Worm (Caenorhabditis elegans) whole organism, young adult: Measurements from ENCODE around the gene clec-82.
A peak's percentile ranks its signal among the peaks of the same experiment; 100 is the strongest.

Experiments used
- B0261.1 ChIP-seq: sonication (generic microtip); optimal IDR thresholded peaks from 2 replicates; lab custom pipeline; 2016; ENCODE audit warnings: mild to moderate bottlenecking, missing genetic modification characterization, moderate library complexity, missing compliant biosample characterization
- B0336.3 ChIP-seq: fragments of 200-800 bp; sonication (Bioruptor generic); IDR thresholded peaks from 2 replicates; pipeline ENCODE4 v1.3.6; 2022; ENCODE audit warnings: missing genetic modification characterization, missing compliant biosample characterization
- C06A6.2 ChIP-seq: fragments of 200-800 bp; sonication (Bioruptor generic); conservative IDR thresholded peaks from 2 replicates; pipeline ENCODE4 v1.3.6; 2022; ENCODE audit warnings: missing genetic modification characterization, missing compliant biosample characterization
- D2030.7 ChIP-seq: fragments of 200-800 bp; sonication (Bioruptor generic); IDR thresholded peaks from 2 replicates; pipeline ENCODE4 v1.3.6; 2022; ENCODE audit warnings: missing genetic modification reagents, missing genetic modification characterization, missing compliant biosample characterization
- F33H1.4 ChIP-seq: fragments of 200-800 bp; sonication (Bioruptor generic); IDR thresholded peaks from 2 replicates; pipeline ENCODE4 v1.3.6; 2022; ENCODE audit warnings: missing genetic modification reagents, missing genetic modification characterization, missing compliant biosample characterization
- F39B2.1 ChIP-seq: fragments of 200-800 bp; sonication (Bioruptor generic); IDR thresholded peaks from 2 replicates; pipeline ENCODE4 v1.3.6; 2022; ENCODE audit warnings: missing genetic modification reagents, missing genetic modification characterization, missing compliant biosample characterization
- T07F8.4 ChIP-seq: sonication (generic microtip); optimal IDR thresholded peaks from 2 replicates; lab custom pipeline; 2016; ENCODE audit warnings: mild to moderate bottlenecking, missing genetic modification characterization, moderate library complexity, missing compliant biosample characterization
- Y53G8AR.9 ChIP-seq: fragments of 200-800 bp; sonication (Bioruptor generic); conservative IDR thresholded peaks from 2 replicates; pipeline ENCODE4 v1.3.6; 2022; ENCODE audit warnings: missing genetic modification reagents, missing genetic modification characterization, missing compliant biosample characterization
- Y56A3A.18 ChIP-seq: fragments of 200-800 bp; sonication (Bioruptor generic); IDR thresholded peaks from 2 replicates; pipeline ENCODE4 v1.3.6; 2022; ENCODE audit warnings: missing genetic modification reagents, missing genetic modification characterization, missing compliant biosample characterization
- Y79H2A.3 ChIP-seq: fragments of 200-800 bp; sonication (Bioruptor generic); conservative IDR thresholded peaks from 2 replicates; pipeline ENCODE4 v1.3.6; 2022; ENCODE audit warnings: missing genetic modification reagents, missing genetic modification characterization, missing compliant biosample characterization
- ama-1 ChIP-seq, 3 experiments: fragments of 150-350 bp in 1 of 3; sonication (generic microtip) in 2 of 3; optimal IDR thresholded peaks; 2 replicates each; lab custom pipeline; 2014 to 2018; ENCODE audit warnings: missing biosample characterization in 2 of 3, missing genetic modification characterization in 2 of 3, missing genetic modification reagents in 2 of 3
- athp-1 ChIP-seq: sonication (generic microtip); optimal IDR thresholded peaks from 2 replicates; lab custom pipeline; 2017; ENCODE audit warnings: mild to moderate bottlenecking, missing genetic modification characterization, missing compliant biosample characterization
- attf-3 ChIP-seq: fragments of 200-800 bp; sonication (Bioruptor generic); conservative IDR thresholded peaks from 2 replicates; pipeline ENCODE4 v1.3.6; 2022; ENCODE audit warnings: missing genetic modification reagents, missing genetic modification characterization, missing compliant biosample characterization
- ccch-3 ChIP-seq: fragments of 200-800 bp; sonication (Bioruptor generic); optimal IDR thresholded peaks from 2 replicates; lab custom pipeline; 2018; ENCODE audit warnings: mild to moderate bottlenecking, missing genetic modification characterization, missing compliant biosample characterization
- cebp-2 ChIP-seq: fragments of 200-800 bp; sonication (Bioruptor generic); IDR thresholded peaks from 2 replicates; pipeline ENCODE4 v1.3.6; 2022; ENCODE audit warnings: missing genetic modification characterization, missing compliant biosample characterization
- ceh-100 ChIP-seq: fragments of 200-800 bp; sonication (Bioruptor generic); IDR thresholded peaks from 2 replicates; pipeline ENCODE4 v1.3.6; 2022; ENCODE audit warnings: missing genetic modification reagents, missing genetic modification characterization, missing compliant biosample characterization
- die-1 ChIP-seq: sonication (generic microtip); optimal IDR thresholded peaks from 2 replicates; lab custom pipeline; 2016; ENCODE audit warnings: missing genotype, mild to moderate bottlenecking, missing genetic modification characterization, missing compliant biosample characterization
- dox-1 ChIP-seq: fragments of 200-800 bp; sonication (Bioruptor generic); IDR thresholded peaks from 2 replicates; pipeline ENCODE4 v1.3.6; 2022; ENCODE audit warnings: missing genetic modification reagents, missing genetic modification characterization, missing compliant biosample characterization
- egl-18 ChIP-seq: fragments of 200-800 bp; sonication (Bioruptor generic); IDR thresholded peaks from 2 replicates; pipeline ENCODE4 v1.3.6; 2022; ENCODE audit warnings: missing genetic modification reagents, missing genetic modification characterization, missing compliant biosample characterization
- egrh-3 ChIP-seq: fragments of 200-800 bp; sonication (Bioruptor generic); IDR thresholded peaks from 2 replicates; pipeline ENCODE4 v1.3.6; 2022; ENCODE audit warnings: missing genetic modification reagents, missing genetic modification characterization, missing compliant biosample characterization
- let-607 ChIP-seq, 2 experiments: fragments of 200-800 bp in 1 of 2; sonication (Bioruptor generic) in 1 of 2; sonication (generic microtip) in 1 of 2; optimal IDR thresholded peaks; 2 replicates each; lab custom pipeline; 2016 to 2018; ENCODE audit warnings: mild to moderate bottlenecking in 2 of 2, missing compliant biosample characterization in 2 of 2, missing genetic modification characterization in 2 of 2, moderate library complexity in 2 of 2, missing genotype in 1 of 2
- lin-26 ChIP-seq: fragments of 200-800 bp; sonication (Bioruptor generic); IDR thresholded peaks from 2 replicates; pipeline ENCODE4 v1.3.6; 2022; ENCODE audit warnings: missing genetic modification reagents, missing genetic modification characterization, missing compliant biosample characterization
- lin-35 ChIP-seq, 3 experiments: fragments of 150-350 bp in 2 of 3; sonication (generic microtip) in 1 of 3; optimal IDR thresholded peaks; 2 replicates each; lab custom pipeline; 2014 to 2018; ENCODE audit warnings: missing biosample characterization in 3 of 3, missing genetic modification characterization in 3 of 3, missing genetic modification reagents in 3 of 3
- lin-54 ChIP-seq: fragments of 200-800 bp; sonication (Bioruptor generic); optimal IDR thresholded peaks from 2 replicates; lab custom pipeline; 2018; ENCODE audit warnings: mild to moderate bottlenecking, missing genetic modification characterization, missing compliant biosample characterization
- lsl-1 ChIP-seq: fragments of 200-800 bp; sonication (Bioruptor generic); optimal IDR thresholded peaks from 2 replicates; lab custom pipeline; 2018; ENCODE audit warnings: mild to moderate bottlenecking, missing genetic modification characterization, moderate library complexity, missing compliant biosample characterization
- nfya-2 ChIP-seq: fragments of 200-800 bp; sonication (Bioruptor generic); IDR thresholded peaks from 2 replicates; pipeline ENCODE4 v1.3.6; 2022; ENCODE audit warnings: missing genetic modification reagents, missing genetic modification characterization, missing compliant biosample characterization
- nhr-179 ChIP-seq: sonication (generic microtip); optimal IDR thresholded peaks from 2 replicates; lab custom pipeline; 2016; ENCODE audit warnings: mild to moderate bottlenecking, missing genetic modification characterization, missing compliant biosample characterization
- nhr-27 ChIP-seq: fragments of 200-800 bp; sonication (Bioruptor generic); optimal IDR thresholded peaks from 2 replicates; lab custom pipeline; 2018; ENCODE audit warnings: mild to moderate bottlenecking, missing genetic modification characterization, moderate library complexity, missing compliant biosample characterization
- pbrm-1 ChIP-seq: fragments of 200-800 bp; sonication (Bioruptor generic); IDR thresholded peaks from 2 replicates; pipeline ENCODE4 v1.3.6; 2022; ENCODE audit warnings: missing genetic modification reagents, missing genetic modification characterization, missing compliant biosample characterization
- pha-4 ChIP-seq: fragments of 150-350 bp; sonication (generic microtip); optimal IDR thresholded peaks from 2 replicates; lab custom pipeline; 2014; ENCODE audit warnings: missing biosample characterization, missing genetic modification reagents, missing genetic modification characterization
- rec-8 ChIP-seq, 2 experiments: sonication (generic microtip); optimal IDR thresholded peaks; 2 replicates each; lab custom pipeline; 2016; ENCODE audit warnings: mild to moderate bottlenecking in 2 of 2, missing genetic modification characterization in 2 of 2, missing genetic modification reagents in 2 of 2, missing genotype in 2 of 2, missing biosample characterization in 1 of 2, missing compliant biosample characterization in 1 of 2, moderate library complexity in 1 of 2
- rpc-1 ChIP-seq, 2 experiments: fragments of 150-350 bp in 1 of 2; sonication (generic microtip) in 1 of 2; optimal IDR thresholded peaks; 2 replicates each; lab custom pipeline; 2014 to 2018; ENCODE audit warnings: missing biosample characterization in 1 of 2, missing genetic modification characterization in 1 of 2, missing genetic modification reagents in 1 of 2, missing genotype in 1 of 2
- sdz-38 ChIP-seq: sonication (generic microtip); optimal IDR thresholded peaks from 2 replicates; lab custom pipeline; 2016; ENCODE audit warnings: missing genotype, missing genetic modification characterization, missing compliant biosample characterization
- snpc-1.3 ChIP-seq: sonication (generic microtip); optimal IDR thresholded peaks from 2 replicates; lab custom pipeline; 2017; ENCODE audit warnings: missing genetic modification characterization, mild to moderate bottlenecking, missing compliant biosample characterization, antibody characterized with exemption, moderate library complexity, missing genotype, missing genetic modification reagents; ENCODE audit not compliant: insufficient read depth
- snpc-3.4 ChIP-seq: sonication (generic microtip); optimal IDR thresholded peaks from 2 replicates; lab custom pipeline; 2017; ENCODE audit warnings: missing genetic modification characterization, mild to moderate bottlenecking, missing compliant biosample characterization, antibody characterized with exemption, moderate library complexity, missing genotype, missing genetic modification reagents
- snpc-4 ChIP-seq, 5 experiments: fragments of 150-350 bp in 1 of 5; sonication (generic microtip) in 4 of 5; optimal IDR thresholded peaks; 2 replicates each; lab custom pipeline; 2014 to 2018; ENCODE audit warnings: missing genetic modification characterization in 5 of 5, missing biosample characterization in 3 of 5, antibody characterized with exemption in 2 of 5, mild to moderate bottlenecking in 2 of 5, missing compliant biosample characterization in 2 of 5, missing genotype in 2 of 5, moderate library complexity in 2 of 5, missing genetic modification reagents in 1 of 5
- somi-1 ChIP-seq: fragments of 200-800 bp; sonication (Bioruptor generic); optimal IDR thresholded peaks from 2 replicates; lab custom pipeline; 2018; ENCODE audit warnings: mild to moderate bottlenecking, missing genetic modification characterization, missing compliant biosample characterization
- tbp1 ChIP-seq: fragments of 200-800 bp; sonication (Bioruptor generic); optimal IDR thresholded peaks from 2 replicates; lab custom pipeline; 2018; ENCODE audit warnings: mild to moderate bottlenecking, missing genetic modification characterization, missing compliant biosample characterization
- tlf-1 ChIP-seq: fragments of 200-800 bp; sonication (Bioruptor generic); optimal IDR thresholded peaks from 2 replicates; lab custom pipeline; 2018; ENCODE audit warnings: mild to moderate bottlenecking, missing genetic modification characterization, missing compliant biosample characterization
- unc-62 ChIP-seq: fragments of 150-350 bp; optimal IDR thresholded peaks from 2 replicates; lab custom pipeline; 2014; ENCODE audit warnings: missing biosample characterization, missing genetic modification reagents, missing genetic modification characterization
- zfh-2 ChIP-seq: fragments of 200-800 bp; sonication (Bioruptor generic); conservative IDR thresholded peaks from 2 replicates; pipeline ENCODE4 v1.3.6; 2022; ENCODE audit warnings: missing genetic modification reagents, missing genetic modification characterization, missing compliant biosample characterization
- ztf-25 ChIP-seq: fragments of 200-800 bp; sonication (Bioruptor generic); IDR thresholded peaks from 2 replicates; pipeline ENCODE4 v1.3.6; 2022; ENCODE audit warnings: missing genetic modification reagents, missing genetic modification characterization, missing compliant biosample characterization
- ztf-28 ChIP-seq: fragments of 200-800 bp; sonication (Bioruptor generic); IDR thresholded peaks from 2 replicates; pipeline ENCODE4 v1.3.6; 2022; ENCODE audit warnings: missing genetic modification reagents, missing genetic modification characterization, missing compliant biosample characterization

The clec-82 gene

ce11 chrIV:2799890-2800289 lies 35.6 kb upstream of the clec-82 start:
- TF ChIP-seq tbp1 (peak; percentile 79), ztf-25 (GFP tag; lab: Robert Waterston, UW) (0 out of 2 replicates have a peak, but pooled peaks have one; percentile 19), rpc-1 (optimal IDR thresholded peaks at IDR 0.05; lab: Kevin White, UChicago) (peak; percentile 22), rpc-1 (tag; optimal IDR thresholded peaks at IDR 0.05; lab: Kevin White, UChicago) (peak; percentile 60), C06A6.2 (GFP tag; lab: Robert Waterston, UW) (no peak)

DNA sequence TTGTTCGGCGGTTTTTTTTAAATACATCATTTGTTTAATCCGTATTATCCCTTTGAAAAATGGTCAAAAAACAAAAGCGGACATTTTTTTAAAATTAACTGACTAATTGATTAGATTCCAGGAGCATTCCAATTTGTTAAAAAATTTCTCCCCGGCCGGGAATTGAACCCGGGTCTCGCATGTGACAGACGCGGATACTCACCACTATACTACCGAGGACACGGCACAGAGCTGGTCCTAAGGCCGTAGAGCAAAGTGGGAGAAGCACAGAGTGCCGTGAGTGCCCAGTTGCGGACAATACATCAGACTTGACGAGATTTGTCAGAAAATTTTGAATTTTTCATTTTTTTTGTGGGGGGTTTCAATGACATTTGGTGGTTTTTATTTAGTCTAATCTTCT lies 34.5 kb upstream of the clec-82 start:
- TF ChIP-seq Y79H2A.3 (GFP tag; lab: Robert Waterston, UW) (no peak), nhr-27 (no peak), somi-1 (GFP tag; lab: Kevin White, UChicago) (no peak), snpc-4 (GFP tag; optimal IDR thresholded peaks at IDR 0.05; lab: Kevin White, UChicago) (peak; percentile 59), snpc-4 (tag; optimal IDR thresholded peaks at IDR 0.05; lab: Kevin White, UChicago) (peak in 3 of 4 experiments; percentile 15 to 56 (median 26)), B0261.1 (tag; lab: Kevin White, UChicago) (peak; percentile 88), egrh-3 (GFP tag; lab: Robert Waterston, UW) (peak; percentile 26; the same call in 1 of the 2 replicates), ama-1 (optimal IDR thresholded peaks at IDR 0.05; lab: Kevin White, UChicago) (no peak), ama-1 (GFP tag; optimal IDR thresholded peaks at IDR 0.05; lab: Kevin White, UChicago) (peak in 1 of 2 experiments; percentile 54), cebp-2 (0 out of 2 replicates have a peak, but pooled peaks have one; percentile 49), F39B2.1 (GFP tag; lab: Robert Waterston, UW) (no peak), D2030.7 (GFP tag; lab: Robert Waterston, UW) (peak; percentile 77), ztf-25 (GFP tag; lab: Robert Waterston, UW) (peak; percentile 76; the same call in 1 of the 2 replicates), lsl-1 (GFP tag; lab: Kevin White, UChicago) (peak; percentile 32), die-1 (tag; lab: Kevin White, UChicago) (peak; percentile 71), egl-18 (GFP tag; lab: Robert Waterston, UW) (no peak), pbrm-1 (GFP tag; lab: Robert Waterston, UW) (0 out of 2 replicates have a peak, but pooled peaks have one; percentile 46), B0336.3 (GFP tag; lab: Robert Waterston, UW) (no peak), F33H1.4 (GFP tag; lab: Robert Waterston, UW) (peak; percentile 38; the same call in 1 of the 2 replicates), nhr-179 (tag; lab: Kevin White, UChicago) (no peak), lin-26 (peak; percentile 83), lin-35 (GFP tag; optimal IDR thresholded peaks at IDR 0.05; lab: Kevin White, UChicago) (peak in 1 of 3 experiments; percentile 27), dox-1 (GFP tag; lab: Robert Waterston, UW) (peak; percentile 71), T07F8.4 (tag; lab: Kevin White, UChicago) (peak; percentile 1), attf-3 (no peak; the same call in 1 of the 2 replicates), tlf-1 (no peak), sdz-38 (tag; lab: Kevin White, UChicago) (no peak), snpc-1.3 (peak; percentile 62), Y56A3A.18 (GFP tag; lab: Robert Waterston, UW) (no peak), athp-1 (peak; percentile 11), snpc-3.4 (tag; lab: Kevin White, UChicago) (peak; percentile 80), nfya-2 (no peak), pha-4 (tag; lab: Kevin White, UChicago) (no peak), ccch-3 (no peak), let-607 (tag; optimal IDR thresholded peaks at IDR 0.05; lab: Kevin White, UChicago) (peak in 1 of 2 experiments; percentile 29), Y53G8AR.9 (0 out of 2 replicates have a peak, but pooled peaks have one; percentile 19), rec-8 (tag; optimal IDR thresholded peaks at IDR 0.05; lab: Kevin White, UChicago) (peak in 1 of 2 experiments; percentile 78), zfh-2 (GFP tag; lab: Robert Waterston, UW) (no peak), lin-54 (GFP tag; lab: Kevin White, UChicago) (peak; percentile 29), ceh-100 (no peak), ztf-28 (GFP tag; lab: Robert Waterston, UW) (0 out of 2 replicates have a peak, but pooled peaks have one; percentile 25), unc-62 (no peak), tbp1 (peak; percentile 94)
